Fruit fly (Drosophila melanogaster): ENCODE data around the gene CG13031.

DNA sequence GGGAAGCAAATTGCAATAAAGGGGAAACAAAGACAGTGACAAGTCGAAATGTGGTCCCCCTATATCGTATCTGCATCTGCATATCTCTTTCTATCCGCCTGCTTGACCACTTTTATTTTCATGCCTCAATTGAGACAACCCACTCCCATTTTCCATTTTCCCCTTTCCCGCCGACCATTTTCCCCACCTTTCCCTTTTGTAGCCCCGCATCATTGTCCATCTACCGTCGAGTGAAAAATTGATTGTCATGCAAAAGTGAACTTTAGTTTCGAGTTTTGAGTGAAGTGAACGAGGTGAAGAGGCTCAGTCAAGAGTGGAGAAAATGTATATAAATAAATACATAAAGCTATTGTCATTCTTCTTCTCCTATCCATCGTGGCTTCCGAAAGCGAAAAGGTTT lies 20.4 kb upstream of the CG13031 start:
- TF ChIP-seq Eip78C (GFP tag) (peak; percentile 40), salr (GFP tag; optimal IDR thresholded peaks at IDR 0.05) (no peak), esn (GFP tag; optimal IDR thresholded peaks at IDR 0.05) (no peak), Ets96B (tag; optimal IDR thresholded peaks at IDR 0.05) (no peak), CG16779 (tag; optimal IDR thresholded peaks at IDR 0.05) (no peak), Gug (GFP tag; IDR thresholded peaks at IDR 0.05) (no peak), fkh (GFP tag; optimal IDR thresholded peaks at IDR 0.05) (no peak), net (GFP tag; optimal IDR thresholded peaks at IDR 0.05) (no peak), Hr38 (GFP tag; optimal IDR thresholded peaks at IDR 0.05) (no peak)
